Worm (Caenorhabditis elegans): ENCODE results near the gene dmsr-9.

DNA sequence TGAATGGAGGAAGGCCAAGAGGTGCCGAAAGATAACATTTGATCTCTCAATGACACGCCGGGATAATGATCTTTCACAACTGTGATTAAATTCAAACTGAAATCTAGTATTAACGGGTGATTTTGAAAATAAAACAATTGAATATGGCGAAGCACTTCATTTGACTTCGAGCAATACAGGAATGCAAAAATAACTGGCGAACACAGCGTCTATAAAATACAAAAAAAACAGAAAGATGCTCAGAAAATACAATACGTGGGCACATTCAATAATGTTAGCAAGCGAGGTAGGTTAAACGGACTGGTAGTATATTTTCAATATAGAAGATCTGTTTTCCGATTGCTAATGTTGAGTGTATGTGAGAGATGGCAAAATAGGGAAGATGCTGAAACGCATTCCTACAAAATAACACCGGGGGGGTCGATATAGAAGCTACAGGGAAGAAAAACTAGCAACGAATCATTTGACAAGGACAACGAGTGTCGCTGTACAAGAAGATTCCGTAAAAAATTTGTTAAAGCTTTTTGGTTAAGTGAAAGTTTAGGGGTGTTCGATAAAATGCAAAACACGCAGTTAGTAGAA, 16.3 kb downstream of the dmsr-9 start:
- no peak for TF ChIP-seq snpc-4 (tag; optimal IDR thresholded peaks at IDR 0.05)
- no peak for TF ChIP-seq ztf-11 (tag; optimal IDR thresholded peaks at IDR 0.05)
- no peak for TF ChIP-seq crh-2 (tag; optimal IDR thresholded peaks at IDR 0.05)
- no peak for TF ChIP-seq unc-55 (GFP tag; optimal IDR thresholded peaks at IDR 0.05)
- TF ChIP-seq lsy-2 (tag; optimal IDR thresholded peaks at IDR 0.05) = no peak
- TF ChIP-seq egl-27 (tag; optimal IDR thresholded peaks at IDR 0.05) = no peak
- TF ChIP-seq lin-11 (tag; optimal IDR thresholded peaks at IDR 0.05) = no peak
- TF ChIP-seq dmd-4 (tag; optimal IDR thresholded peaks at IDR 0.05) = no peak
- no peak for TF ChIP-seq nhr-10 (tag; optimal IDR thresholded peaks at IDR 0.05)
- no peak for TF ChIP-seq nhr-11 (tag; optimal IDR thresholded peaks at IDR 0.05)
- no peak for TF ChIP-seq lin-13 (GFP tag; optimal IDR thresholded peaks at IDR 0.05)
- no peak for TF ChIP-seq ztf-1 (GFP tag; conservative IDR thresholded peaks at IDR 0.05)
